Fruit fly (Drosophila melanogaster) whole organism, embryonic: Measurements from ENCODE around the gene Rab3GAP1.

Experiments
- C15 ChIP-seq: fragments of 200-800 bp; sonication (Bioruptor generic); IDR thresholded peaks from 3 replicates; pipeline ENCODE4 v1.3.6; 2022; ENCODE audit warnings: missing biosample characterization, missing genetic modification characterization
- CG1024 ChIP-seq: fragments of 200-800 bp; sonication (Bioruptor generic); IDR thresholded peaks from 2 replicates; pipeline ENCODE4 v1.3.6; 2022; ENCODE audit warnings: missing biosample characterization, missing genetic modification characterization
- CG10431 ChIP-seq: fragments of 200-800 bp; sonication (Bioruptor generic); optimal IDR thresholded peaks from 3 replicates; lab custom pipeline; 2018; ENCODE audit warnings: missing biosample characterization, mild to moderate bottlenecking, missing genetic modification characterization
- CG10462 ChIP-seq: fragments of 200-800 bp; sonication (Bioruptor generic); optimal IDR thresholded peaks from 2 replicates; lab custom pipeline; 2016; ENCODE audit warnings: missing biosample characterization, missing genetic modification characterization
- CG11695 ChIP-seq: fragments of 200-800 bp; sonication (Bioruptor generic); IDR thresholded peaks from 3 replicates; pipeline ENCODE4 v1.3.6; 2022; ENCODE audit warnings: missing biosample characterization, missing genetic modification characterization
- CG12769 ChIP-seq: fragments of 200-800 bp; sonication (Bioruptor generic); optimal IDR thresholded peaks from 2 replicates; lab custom pipeline; 2019; ENCODE audit warnings: missing biosample characterization, mild to moderate bottlenecking, missing genetic modification characterization, moderate library complexity
- CG14860 ChIP-seq: fragments of 200-800 bp; sonication (Bioruptor generic); IDR thresholded peaks from 3 replicates; pipeline ENCODE4 v1.3.6; 2022; ENCODE audit warnings: missing biosample characterization, missing genetic modification characterization; ENCODE audit not compliant: partially characterized antibody
- CG1602 ChIP-seq: fragments of 200-800 bp; sonication (Bioruptor generic); optimal IDR thresholded peaks from 3 replicates; lab custom pipeline; 2016; ENCODE audit warnings: missing biosample characterization, missing genetic modification characterization
- CG17361 ChIP-seq: fragments of 200-800 bp; sonication (Bioruptor generic); IDR thresholded peaks from 3 replicates; pipeline ENCODE4 v1.3.6; 2022; ENCODE audit warnings: missing biosample characterization, missing genetic modification characterization
- CG2875 ChIP-seq: fragments of 200-800 bp; sonication (Bioruptor generic); optimal IDR thresholded peaks from 2 replicates; lab custom pipeline; 2017; ENCODE audit warnings: missing biosample characterization, mild to moderate bottlenecking, missing genetic modification characterization, missing genetic modification reagents
- CG4707 ChIP-seq: fragments of 200-800 bp; sonication (Bioruptor generic); optimal IDR thresholded peaks from 2 replicates; lab custom pipeline; 2018; ENCODE audit warnings: missing biosample characterization, mild to moderate bottlenecking, missing genetic modification characterization, moderate library complexity
- CG4730 ChIP-seq: fragments of 200-800 bp; sonication (Bioruptor generic); IDR thresholded peaks from 2 replicates; pipeline ENCODE4 v1.3.6; 2022; ENCODE audit warnings: missing biosample characterization, missing genetic modification characterization
- CG6175 ChIP-seq: fragments of 200-800 bp; sonication (Bioruptor generic); IDR thresholded peaks from 3 replicates; pipeline ENCODE4 v1.3.6; 2022; ENCODE audit warnings: missing biosample characterization, missing genetic modification characterization
- CG6689 ChIP-seq: fragments of 200-800 bp; sonication (Bioruptor generic); IDR thresholded peaks from 2 replicates; pipeline ENCODE4 v1.3.6; 2022; ENCODE audit warnings: missing biosample characterization, missing genetic modification characterization
- CG7556 ChIP-seq: fragments of 200-800 bp; sonication (Bioruptor generic); optimal IDR thresholded peaks from 2 replicates; lab custom pipeline; 2017; ENCODE audit warnings: missing biosample characterization, mild to moderate bottlenecking, missing genetic modification characterization
- CG9932 ChIP-seq: fragments of 200-800 bp; sonication (Bioruptor generic); IDR thresholded peaks from 2 replicates; pipeline ENCODE4 v1.3.6; 2022; ENCODE audit warnings: missing biosample characterization, missing genetic modification characterization
- Camta ChIP-seq: fragments of 200-800 bp; sonication (Bioruptor generic); optimal IDR thresholded peaks from 2 replicates; lab custom pipeline; 2016; ENCODE audit warnings: missing biosample characterization, missing genetic modification characterization
- Dip2 ChIP-seq: fragments of 200-800 bp; sonication (Bioruptor generic); IDR thresholded peaks from 2 replicates; pipeline ENCODE4 v1.3.6; 2022; ENCODE audit warnings: missing biosample characterization, missing genetic modification characterization
- Fer2 ChIP-seq: fragments of 200-800 bp; sonication (Bioruptor generic); optimal IDR thresholded peaks from 2 replicates; lab custom pipeline; 2018; ENCODE audit warnings: missing biosample characterization, mild to moderate bottlenecking, missing genetic modification characterization, moderate library complexity
- HLH4C ChIP-seq: fragments of 200-800 bp; sonication (Bioruptor generic); IDR thresholded peaks from 3 replicates; pipeline ENCODE4 v1.3.6; 2022; ENCODE audit warnings: missing biosample characterization, missing genetic modification characterization; ENCODE audit not compliant: partially characterized antibody
- Mrtf ChIP-seq: fragments of 200-800 bp; sonication (Bioruptor generic); IDR thresholded peaks from 3 replicates; pipeline ENCODE4 v1.3.6; 2022; ENCODE audit warnings: missing biosample characterization, missing genetic modification characterization
- NC2α ChIP-seq: fragments of 200-800 bp; sonication (Bioruptor generic); optimal IDR thresholded peaks from 2 replicates; lab custom pipeline; 2016; ENCODE audit warnings: missing biosample characterization, missing genetic modification characterization
- NK7.1 ChIP-seq: fragments of 200-800 bp; sonication (Bioruptor generic); optimal IDR thresholded peaks from 3 replicates; lab custom pipeline; 2016; ENCODE audit warnings: missing biosample characterization, missing genetic modification characterization
- Optix ChIP-seq: fragments of 200-800 bp; sonication (Bioruptor generic); IDR thresholded peaks from 3 replicates; pipeline ENCODE4 v1.3.6; 2022; ENCODE audit warnings: missing biosample characterization, missing genetic modification characterization
- Pdp1 ChIP-seq, 2 experiments: fragments of 200-800 bp; sonication (Bioruptor generic); optimal IDR thresholded peaks; 3 replicates each; lab custom pipeline; 2016; ENCODE audit warnings: missing biosample characterization in 2 of 2, missing genetic modification characterization in 2 of 2, mild to moderate bottlenecking in 1 of 2, moderate library complexity in 1 of 2
- Xrp1 ChIP-seq: fragments of 200-800 bp; sonication (Bioruptor generic); IDR thresholded peaks from 2 replicates; pipeline ENCODE4 v1.3.6; 2022; ENCODE audit warnings: missing biosample characterization, missing genetic modification characterization
- btn ChIP-seq: fragments of 200-800 bp; sonication (Bioruptor generic); optimal IDR thresholded peaks from 2 replicates; lab custom pipeline; 2016; ENCODE audit warnings: missing biosample characterization, missing genetic modification characterization
- chif ChIP-seq, 2 experiments: fragments of 200-800 bp; sonication (Bioruptor generic); optimal IDR thresholded peaks; 3 replicates each; lab custom pipeline; 2016; ENCODE audit warnings: missing biosample characterization in 2 of 2, missing genetic modification characterization in 2 of 2
- chinmo ChIP-seq: fragments of 200-800 bp; sonication (Bioruptor generic); IDR thresholded peaks from 4 replicates; pipeline ENCODE4 v1.3.6; 2022; ENCODE audit warnings: missing biosample characterization, missing genetic modification characterization; ENCODE audit not compliant: partially characterized antibody
- ci ChIP-seq: fragments of 200-800 bp; sonication (Bioruptor generic); IDR thresholded peaks from 3 replicates; pipeline ENCODE4 v1.3.6; 2022; ENCODE audit warnings: missing biosample characterization, missing genetic modification characterization
- crc ChIP-seq: fragments of 200-800 bp; sonication (Bioruptor generic); optimal IDR thresholded peaks from 2 replicates; lab custom pipeline; 2016; ENCODE audit warnings: missing biosample characterization, missing genetic modification characterization
- disco-r ChIP-seq: fragments of 200-800 bp; sonication (Bioruptor generic); optimal IDR thresholded peaks from 2 replicates; lab custom pipeline; 2016; ENCODE audit warnings: missing biosample characterization, missing genetic modification characterization
- gfzf ChIP-seq: fragments of 200-800 bp; sonication (Bioruptor generic); optimal IDR thresholded peaks from 2 replicates; lab custom pipeline; 2016; ENCODE audit warnings: missing biosample characterization, mild to moderate bottlenecking, missing genetic modification characterization, moderate library complexity
- hbn ChIP-seq: fragments of 200-800 bp; sonication (Bioruptor generic); IDR thresholded peaks from 2 replicates; pipeline ENCODE4 v1.3.6; 2022; ENCODE audit warnings: missing biosample characterization, missing genetic modification characterization; ENCODE audit not compliant: partially characterized antibody
- her ChIP-seq: fragments of 200-800 bp; sonication (Bioruptor generic); optimal IDR thresholded peaks from 2 replicates; lab custom pipeline; 2016; ENCODE audit warnings: missing biosample characterization, missing genetic modification characterization
- hkb ChIP-seq, 2 experiments: fragments of 200-800 bp in 1 of 2; fragments of >200 bp in 1 of 2; sonication (Bioruptor generic) in 1 of 2; IDR thresholded peaks in 1 of 2; optimal IDR thresholded peaks in 1 of 2; 2 replicates each; pipeline versions ENCODE4 v1.3.6 to Lab custom; 2017 to 2022; ENCODE audit warnings: missing biosample characterization in 1 of 2, missing genetic modification characterization in 1 of 2
- jigr1 ChIP-seq: fragments of 200-800 bp; sonication (Bioruptor generic); IDR thresholded peaks from 3 replicates; pipeline ENCODE4 v1.3.6; 2022; ENCODE audit warnings: missing biosample characterization, missing genetic modification characterization
- jumu ChIP-seq: fragments of 200-800 bp; sonication (Bioruptor generic); optimal IDR thresholded peaks from 3 replicates; lab custom pipeline; 2016; ENCODE audit warnings: missing biosample characterization, missing genetic modification characterization
- kni ChIP-seq: fragments of 200-800 bp; sonication (Bioruptor generic); optimal IDR thresholded peaks from 3 replicates; lab custom pipeline; 2017; ENCODE audit warnings: mild to moderate bottlenecking, missing biosample characterization, missing genetic modification reagents, missing genetic modification characterization
- maf-S ChIP-seq: fragments of 200-800 bp; sonication (Bioruptor generic); optimal IDR thresholded peaks from 2 replicates; lab custom pipeline; 2016; ENCODE audit warnings: missing biosample characterization, missing genetic modification characterization
- mam ChIP-seq: fragments of 200-800 bp; sonication (Bioruptor generic); optimal IDR thresholded peaks from 3 replicates; lab custom pipeline; 2016; ENCODE audit warnings: missing biosample characterization, missing genetic modification characterization
- mirr ChIP-seq: fragments of 200-800 bp; sonication (Bioruptor generic); optimal IDR thresholded peaks from 3 replicates; lab custom pipeline; 2018; ENCODE audit warnings: missing biosample characterization, mild to moderate bottlenecking, missing genetic modification characterization
- onecut ChIP-seq: fragments of 200-800 bp; sonication (Bioruptor generic); IDR thresholded peaks from 2 replicates; pipeline ENCODE4 v1.3.6; 2022; ENCODE audit warnings: missing biosample characterization, missing genetic modification characterization
- pum ChIP-seq: fragments of 200-800 bp; sonication (Bioruptor generic); optimal IDR thresholded peaks from 2 replicates; lab custom pipeline; 2016; ENCODE audit warnings: missing biosample characterization, missing genetic modification characterization
- salm ChIP-seq: fragments of 200-800 bp; sonication (Bioruptor generic); optimal IDR thresholded peaks from 2 replicates; lab custom pipeline; 2018; ENCODE audit warnings: missing biosample characterization, mild to moderate bottlenecking, missing genetic modification characterization
- tap ChIP-seq: fragments of 200-800 bp; optimal IDR thresholded peaks from 3 replicates; lab custom pipeline; 2019; ENCODE audit warnings: missing biosample characterization, mild to moderate bottlenecking, missing genetic modification characterization, moderate library complexity
- tgo ChIP-seq: fragments of 200-800 bp; sonication (Bioruptor generic); IDR thresholded peaks from 3 replicates; pipeline ENCODE4 v1.3.6; 2022; ENCODE audit warnings: missing biosample characterization, missing genetic modification characterization
- tup ChIP-seq: fragments of 200-800 bp; sonication (Bioruptor generic); optimal IDR thresholded peaks from 2 replicates; lab custom pipeline; 2016; ENCODE audit warnings: missing biosample characterization, mild to moderate bottlenecking, missing genetic modification characterization, moderate library complexity
- unc-4 ChIP-seq: fragments of 200-800 bp; sonication (Bioruptor generic); IDR thresholded peaks from 2 replicates; pipeline ENCODE4 v1.3.6; 2022; ENCODE audit warnings: missing biosample characterization, missing genetic modification characterization; ENCODE audit not compliant: partially characterized antibody
- wdn ChIP-seq: fragments of 200-800 bp; sonication (Bioruptor generic); IDR thresholded peaks from 2 replicates; pipeline ENCODE4 v1.3.6; 2022; ENCODE audit warnings: missing biosample characterization, missing genetic modification characterization

Gene Rab3GAP1

DNA sequence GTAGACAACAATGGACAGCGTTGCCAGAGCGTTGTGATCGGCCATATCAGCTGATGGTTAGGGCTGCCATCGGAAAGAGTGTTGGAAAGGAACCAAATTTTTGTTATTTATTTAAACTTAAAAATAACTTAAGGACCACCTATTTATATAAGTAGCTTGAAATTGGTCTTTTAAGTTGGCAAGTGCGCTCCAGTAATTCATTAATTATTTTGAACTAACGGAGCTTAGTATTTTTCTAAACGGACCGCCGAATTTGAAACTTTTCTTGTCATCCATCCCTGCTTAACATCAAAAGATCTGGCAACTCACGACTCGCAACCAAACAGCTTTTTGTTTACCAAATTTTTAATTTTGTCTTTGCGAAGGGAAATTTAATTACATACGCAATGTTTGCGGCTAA lies at the start of gene Rab3GAP1, which contains the start of gene CG14352:
Rab3GAP1 (minus strand) TSS at position 36 of the 400 bp plus-strand sequence.
CG14352 (plus strand) TSS at position 289 of the 400 bp plus-strand sequence.
- TF ChIP-seq kni (GFP tag; lab: Kevin White, UChicago) (peak; percentile 38), HLH4C (GFP tag; lab: Robert Waterston, UW) (no peak), CG14860 (GFP tag; lab: Robert Waterston, UW) (no peak), jigr1 (GFP tag; lab: Robert Waterston, UW) (peak; percentile 62; the same call in 2 of the 3 replicates), pum (GFP tag; lab: Kevin White, UChicago) (peak; percentile 89), gfzf (GFP tag; lab: Kevin White, UChicago) (peak; percentile 34), mirr (GFP tag; lab: Kevin White, UChicago) (peak; percentile 52), CG4730 (GFP tag; lab: Robert Waterston, UW) (peak; percentile 68), disco-r (GFP tag; lab: Kevin White, UChicago) (peak; percentile 76), onecut (GFP tag; lab: Robert Waterston, UW) (peak; percentile 46), crc (GFP tag; lab: Kevin White, UChicago) (peak; percentile 60), chif (GFP tag; optimal IDR thresholded peaks at IDR 0.05; lab: Kevin White, UChicago) (peak; percentile 85 to 90), CG17361 (peak; percentile 91), ci (GFP tag; lab: Robert Waterston, UW) (peak; percentile 75), salm (peak; percentile 31), tgo (peak; percentile 79), Mrtf (GFP tag; lab: Robert Waterston, UW) (peak; percentile 83), CG11695 (GFP tag; lab: Robert Waterston, UW) (no peak), Xrp1 (GFP tag; lab: Robert Waterston, UW) (peak; percentile 84), Dip2 (GFP tag; lab: Robert Waterston, UW) (no peak), btn (GFP tag; lab: Kevin White, UChicago) (peak; percentile 45), CG10462 (GFP tag; lab: Kevin White, UChicago) (peak; percentile 80), chinmo (GFP tag; lab: Robert Waterston, UW) (no peak), wdn (GFP tag; lab: Robert Waterston, UW) (peak; percentile 52; the same call in 1 of the 2 replicates), her (GFP tag; lab: Kevin White, UChicago) (peak; percentile 32), hkb (optimal IDR thresholded peaks at IDR 0.05; lab: Kevin White, UChicago) (peak; percentile 75), hkb (GFP tag; IDR thresholded peaks at IDR 0.05; lab: Robert Waterston, UW) (peak; percentile 67; the same call in 1 of the 2 replicates), tap (tag; lab: Kevin White, UChicago) (peak; percentile 61), CG1602 (peak; percentile 82), maf-S (peak; percentile 84), C15 (peak; percentile 46; the same call in 1 of the 3 replicates), NK7.1 (GFP tag; lab: Kevin White, UChicago) (peak; percentile 57), mam (GFP tag; lab: Kevin White, UChicago) (peak; percentile 86), CG10431 (GFP tag; lab: Kevin White, UChicago) (peak; percentile 9), Camta (GFP tag; lab: Kevin White, UChicago) (peak; percentile 71), CG2875 (no peak), tup (peak; percentile 86), CG1024 (GFP tag; lab: Robert Waterston, UW) (peak; percentile 38; the same call in 1 of the 2 replicates), unc-4 (GFP tag; lab: Robert Waterston, UW) (peak; percentile 55; the same call in 1 of the 2 replicates), NC2α (GFP tag; lab: Kevin White, UChicago) (peak; percentile 39), Fer2 (peak; percentile 82), Optix (GFP tag; lab: Robert Waterston, UW) (peak; percentile 64), CG4707 (GFP tag; lab: Kevin White, UChicago) (peak; percentile 3), CG7556 (GFP tag; lab: Kevin White, UChicago) (peak; percentile 80), CG6689 (GFP tag; lab: Robert Waterston, UW) (peak; percentile 82), CG9932 (peak; percentile 92), hbn (no peak; the same call in 1 of the 2 replicates), CG12769 (no peak), CG6175 (GFP tag; lab: Robert Waterston, UW) (0 out of 3 replicates have a peak, but pooled peaks have one; percentile 52), jumu (GFP tag; lab: Kevin White, UChicago) (peak; percentile 89), Pdp1 (GFP tag; optimal IDR thresholded peaks at IDR 0.05; lab: Kevin White, UChicago) (peak; percentile 85 to 86)
